Worm (Caenorhabditis elegans): Measurements from ENCODE around the gene viro-2.

ce11 chrIII:7165276-7165675 lies 36.6 kb downstream of the viro-2 start:
- TF ChIP-seq flt-1 (GFP tag; IDR thresholded peaks at IDR 0.05) (no peak), ref-1 (GFP tag; conservative IDR thresholded peaks at IDR 0.05) (no peak), T22C8.4 (GFP tag; IDR thresholded peaks at IDR 0.05) (no peak), klf-2 (GFP tag; conservative IDR thresholded peaks at IDR 0.05) (no peak)
